Worm (Caenorhabditis elegans) whole organism, L4 larva: ENCODE results near the gene C45B2.3.

Experiments
- ceh-82 ChIP-seq: sonication (generic microtip); optimal IDR thresholded peaks from 2 replicates; lab custom pipeline; 2017; ENCODE audit warnings: missing biosample characterization, missing genetic modification characterization
- lin-13 ChIP-seq: fragments of 150-350 bp; optimal IDR thresholded peaks from 2 replicates; lab custom pipeline; 2014; ENCODE audit warnings: missing biosample characterization, missing genetic modification reagents, missing genetic modification characterization
- nhr-25 ChIP-seq: sonication (generic microtip); optimal IDR thresholded peaks from 2 replicates; lab custom pipeline; 2017; ENCODE audit warnings: missing genetic modification characterization, mild to moderate bottlenecking, missing compliant biosample characterization, antibody characterized with exemption, moderate library complexity, borderline replicate concordance; ENCODE audit not compliant: insufficient read depth
- nhr-76 ChIP-seq: fragments of 150-350 bp; optimal IDR thresholded peaks from 2 replicates; lab custom pipeline; 2014; ENCODE audit warnings: missing biosample characterization, missing genetic modification characterization
- unc-62 ChIP-seq, 3 experiments: fragments of 150-350 bp in 1 of 3; sonication (generic microtip); optimal IDR thresholded peaks in 2 of 3; peaks in 1 of 3; 1 replicate in 1 of 3; 2 replicates in 2 of 3; lab custom pipeline; 2014 to 2017; ENCODE audit warnings: missing biosample characterization in 3 of 3, missing genetic modification characterization in 3 of 3, missing genetic modification reagents in 3 of 3, missing genotype in 1 of 3

ce11 chrX:6129277-6129676, 46.5 kb downstream of the C45B2.3 start:
- TF ChIP-seq ceh-82 (tag; lab: Kevin White, UChicago) (no peak), lin-13 (GFP tag; lab: Kevin White, UChicago) (no peak), unc-62 (GFP tag; optimal IDR thresholded peaks at IDR 0.05 in 1 of 2; lab: Kevin White, UChicago) (no peak), unc-62 (tag; optimal IDR thresholded peaks at IDR 0.05; lab: Kevin White, UChicago) (no peak), nhr-76 (tag; lab: Kevin White, UChicago) (no peak), nhr-25 (tag; lab: Kevin White, UChicago) (no peak)
